Fruit fly (Drosophila melanogaster) whole organism, embryonic: ENCODE measurements around the gene CSN6.
A peak's percentile ranks its signal among the peaks of the same experiment; 100 is the strongest.

ENCODE experiments used
- CG10267 ChIP-seq: fragments of 200-800 bp; sonication (Bioruptor generic); optimal IDR thresholded peaks from 2 replicates; lab custom pipeline; 2018; ENCODE audit warnings: missing biosample characterization, mild to moderate bottlenecking, missing genetic modification characterization, moderate library complexity
- CG10654 ChIP-seq: fragments of 200-800 bp; sonication (Bioruptor generic); optimal IDR thresholded peaks from 2 replicates; lab custom pipeline; 2016; ENCODE audit warnings: missing biosample characterization, missing genetic modification characterization
- CG11695 ChIP-seq: fragments of 200-800 bp; sonication (Bioruptor generic); IDR thresholded peaks from 3 replicates; pipeline ENCODE4 v1.3.6; 2022; ENCODE audit warnings: missing biosample characterization, missing genetic modification characterization
- CG12219 ChIP-seq: fragments of 200-800 bp; sonication (Bioruptor generic); optimal IDR thresholded peaks from 3 replicates; lab custom pipeline; 2018; ENCODE audit warnings: missing biosample characterization, mild to moderate bottlenecking, missing genetic modification characterization
- CG12769 ChIP-seq: fragments of 200-800 bp; sonication (Bioruptor generic); optimal IDR thresholded peaks from 2 replicates; lab custom pipeline; 2019; ENCODE audit warnings: missing biosample characterization, mild to moderate bottlenecking, missing genetic modification characterization, moderate library complexity
- CG13775 ChIP-seq: fragments of 200-800 bp; sonication (Bioruptor generic); optimal IDR thresholded peaks from 3 replicates; lab custom pipeline; 2017; ENCODE audit warnings: missing biosample characterization, mild to moderate bottlenecking, missing genetic modification characterization
- CG14014 ChIP-seq: fragments of 200-800 bp; sonication (Bioruptor generic); IDR thresholded peaks from 2 replicates; pipeline ENCODE4 v1.3.6; 2022; ENCODE audit warnings: missing biosample characterization, missing genetic modification characterization
- CG14965 ChIP-seq: fragments of 200-800 bp; sonication (Bioruptor generic); optimal IDR thresholded peaks from 2 replicates; lab custom pipeline; 2016; ENCODE audit warnings: missing biosample characterization, missing genetic modification characterization, borderline replicate concordance
- CG16815 ChIP-seq: fragments of 200-800 bp; sonication (Bioruptor generic); optimal IDR thresholded peaks from 3 replicates; lab custom pipeline; 2017; ENCODE audit warnings: missing biosample characterization, mild to moderate bottlenecking, missing genetic modification characterization
- CG17612 ChIP-seq: fragments of 200-800 bp; sonication (Bioruptor generic); IDR thresholded peaks from 2 replicates; pipeline ENCODE4 v1.3.6; 2022; ENCODE audit warnings: missing biosample characterization, missing genetic modification characterization
- CG2120 ChIP-seq: fragments of 200-800 bp; sonication (Bioruptor generic); optimal IDR thresholded peaks from 3 replicates; lab custom pipeline; 2016; ENCODE audit warnings: missing biosample characterization, missing genetic modification characterization
- CG31224 ChIP-seq: fragments of 200-800 bp; sonication (Bioruptor generic); IDR thresholded peaks from 2 replicates; pipeline ENCODE4 v1.3.6; 2022; ENCODE audit warnings: missing biosample characterization, missing genetic modification characterization
- CG4360 ChIP-seq: fragments of 200-800 bp; sonication (Bioruptor generic); IDR thresholded peaks from 2 replicates; pipeline ENCODE4 v1.3.6; 2022; ENCODE audit warnings: missing biosample characterization, missing genetic modification characterization
- CG4424 ChIP-seq: fragments of 200-800 bp; sonication (Bioruptor generic); optimal IDR thresholded peaks from 3 replicates; lab custom pipeline; 2016; ENCODE audit warnings: missing biosample characterization, missing genetic modification characterization
- CG4854 ChIP-seq: fragments of 200-800 bp; sonication (Bioruptor generic); optimal IDR thresholded peaks from 2 replicates; lab custom pipeline; 2016; ENCODE audit warnings: missing biosample characterization, missing genetic modification characterization, inconsistent platforms
- CG5180 ChIP-seq: fragments of 200-800 bp; sonication (Bioruptor generic); optimal IDR thresholded peaks from 3 replicates; lab custom pipeline; 2017; ENCODE audit warnings: missing biosample characterization, missing genetic modification characterization, mild to moderate bottlenecking, moderate library complexity, missing genetic modification reagents
- CG5953 ChIP-seq: fragments of 200-800 bp; sonication (Bioruptor generic); IDR thresholded peaks from 2 replicates; pipeline ENCODE4 v1.3.6; 2022; ENCODE audit warnings: missing biosample characterization, missing genetic modification characterization
- CG6175 ChIP-seq: fragments of 200-800 bp; sonication (Bioruptor generic); IDR thresholded peaks from 3 replicates; pipeline ENCODE4 v1.3.6; 2022; ENCODE audit warnings: missing biosample characterization, missing genetic modification characterization
- CG6654 ChIP-seq: fragments of 200-800 bp; sonication (Bioruptor generic); optimal IDR thresholded peaks from 2 replicates; lab custom pipeline; 2017; ENCODE audit warnings: missing biosample characterization, mild to moderate bottlenecking, missing genetic modification characterization
- CG6765 ChIP-seq: fragments of 200-800 bp; sonication (Bioruptor generic); optimal IDR thresholded peaks from 3 replicates; lab custom pipeline; 2017; ENCODE audit warnings: missing biosample characterization, mild to moderate bottlenecking, missing genetic modification characterization
- CG7556 ChIP-seq: fragments of 200-800 bp; sonication (Bioruptor generic); optimal IDR thresholded peaks from 2 replicates; lab custom pipeline; 2017; ENCODE audit warnings: missing biosample characterization, mild to moderate bottlenecking, missing genetic modification characterization
- CG9215 ChIP-seq: fragments of 200-800 bp; sonication (Bioruptor generic); IDR thresholded peaks from 2 replicates; pipeline ENCODE4 v1.3.6; 2022; ENCODE audit warnings: missing biosample characterization, missing genetic modification characterization
- Dbx ChIP-seq: fragments of 200-800 bp; sonication (Bioruptor generic); IDR thresholded peaks from 3 replicates; pipeline ENCODE4 v1.3.6; 2022; ENCODE audit warnings: missing biosample characterization, missing genetic modification characterization
- Deaf1 ChIP-seq: fragments of 200-800 bp; optimal IDR thresholded peaks from 3 replicates; lab custom pipeline; 2019; ENCODE audit warnings: missing biosample characterization, mild to moderate bottlenecking, missing genetic modification characterization, moderate library complexity
- Dip2 ChIP-seq: fragments of 200-800 bp; sonication (Bioruptor generic); IDR thresholded peaks from 2 replicates; pipeline ENCODE4 v1.3.6; 2022; ENCODE audit warnings: missing biosample characterization, missing genetic modification characterization
- HLH3B ChIP-seq: fragments of 200-800 bp; sonication (Bioruptor generic); IDR thresholded peaks from 2 replicates; pipeline ENCODE4 v1.3.6; 2022; ENCODE audit warnings: missing biosample characterization, missing genetic modification characterization
- HLHmδ ChIP-seq: fragments of 200-800 bp; sonication (Bioruptor generic); optimal IDR thresholded peaks from 2 replicates; lab custom pipeline; 2018; ENCODE audit warnings: missing biosample characterization, mild to moderate bottlenecking, missing genetic modification characterization, moderate library complexity
- MBD-R2 ChIP-seq: fragments of 200-800 bp; sonication (Bioruptor generic); IDR thresholded peaks from 2 replicates; pipeline ENCODE4 v1.3.6; 2022; ENCODE audit warnings: missing biosample characterization, missing genetic modification characterization
- Med ChIP-seq: fragments of 200-800 bp; sonication (Bioruptor generic); peaks from one replicate; lab custom pipeline; 2016; ENCODE audit warnings: missing biosample characterization, missing genetic modification characterization, mild to moderate bottlenecking, inconsistent platforms, moderate library complexity
- Side ChIP-seq: fragments of 200-800 bp; sonication (Bioruptor generic); optimal IDR thresholded peaks from 2 replicates; lab custom pipeline; 2016; ENCODE audit warnings: missing biosample characterization, missing genetic modification characterization
- Sin3A ChIP-seq: fragments of >200 bp; optimal IDR thresholded peaks from 2 replicates; lab custom pipeline; 2018
- Vsx1 ChIP-seq: fragments of 200-800 bp; sonication (Bioruptor generic); optimal IDR thresholded peaks from 2 replicates; lab custom pipeline; 2017; ENCODE audit warnings: missing biosample characterization, mild to moderate bottlenecking, missing genetic modification characterization, missing genetic modification reagents
- amos ChIP-seq: fragments of 200-800 bp; sonication (Bioruptor generic); IDR thresholded peaks from 2 replicates; pipeline ENCODE4 v1.3.6; 2022; ENCODE audit warnings: missing biosample characterization, missing genetic modification characterization; ENCODE audit not compliant: partially characterized antibody
- az2 ChIP-seq: fragments of 200-800 bp; sonication (Bioruptor generic); optimal IDR thresholded peaks from 3 replicates; lab custom pipeline; 2016; ENCODE audit warnings: missing biosample characterization, missing genetic modification characterization
- bcd ChIP-seq: fragments of 200-800 bp; sonication (Bioruptor generic); optimal IDR thresholded peaks from 2 replicates; lab custom pipeline; 2017; ENCODE audit warnings: missing biosample characterization, mild to moderate bottlenecking, missing genetic modification characterization
- btn ChIP-seq: fragments of 200-800 bp; sonication (Bioruptor generic); optimal IDR thresholded peaks from 2 replicates; lab custom pipeline; 2016; ENCODE audit warnings: missing biosample characterization, missing genetic modification characterization
- cg ChIP-seq: fragments of 200-800 bp; sonication (Bioruptor generic); optimal IDR thresholded peaks from 3 replicates; lab custom pipeline; 2019; ENCODE audit warnings: missing biosample characterization, mild to moderate bottlenecking, missing genetic modification characterization, moderate library complexity
- chinmo ChIP-seq: fragments of 200-800 bp; sonication (Bioruptor generic); IDR thresholded peaks from 4 replicates; pipeline ENCODE4 v1.3.6; 2022; ENCODE audit warnings: missing biosample characterization, missing genetic modification characterization; ENCODE audit not compliant: partially characterized antibody
- gem ChIP-seq: fragments of 200-800 bp; sonication (Bioruptor generic); optimal IDR thresholded peaks from 2 replicates; lab custom pipeline; 2019; ENCODE audit warnings: missing biosample characterization, mild to moderate bottlenecking, missing genetic modification characterization, moderate library complexity
- gt ChIP-seq: fragments of 200-800 bp; sonication (Bioruptor generic); IDR thresholded peaks from 2 replicates; pipeline ENCODE4 v1.3.6; 2022; ENCODE audit warnings: missing biosample characterization, missing genetic modification characterization
- ind ChIP-seq: fragments of 200-800 bp; sonication (Bioruptor generic); optimal IDR thresholded peaks from 3 replicates; lab custom pipeline; 2016; ENCODE audit warnings: missing biosample characterization, missing genetic modification characterization
- jigr1 ChIP-seq: fragments of 200-800 bp; sonication (Bioruptor generic); IDR thresholded peaks from 3 replicates; pipeline ENCODE4 v1.3.6; 2022; ENCODE audit warnings: missing biosample characterization, missing genetic modification characterization
- lab ChIP-seq: fragments of 200-800 bp; sonication (Bioruptor generic); optimal IDR thresholded peaks from 3 replicates; lab custom pipeline; 2017; ENCODE audit warnings: missing biosample characterization, missing genetic modification characterization, mild to moderate bottlenecking, moderate library complexity, missing genetic modification reagents
- maf-S ChIP-seq: fragments of 200-800 bp; sonication (Bioruptor generic); optimal IDR thresholded peaks from 2 replicates; lab custom pipeline; 2016; ENCODE audit warnings: missing biosample characterization, missing genetic modification characterization
- nerfin-2 ChIP-seq: fragments of 200-800 bp; sonication (Bioruptor generic); IDR thresholded peaks from 2 replicates; pipeline ENCODE4 v1.3.6; 2022; ENCODE audit warnings: missing biosample characterization, missing genetic modification characterization; ENCODE audit not compliant: partially characterized antibody
- sim ChIP-seq: fragments of 200-800 bp; sonication (Bioruptor generic); IDR thresholded peaks from 2 replicates; pipeline ENCODE4 v1.3.6; 2022; ENCODE audit warnings: missing biosample characterization, missing genetic modification characterization
- slou ChIP-seq: fragments of 200-800 bp; sonication (Bioruptor generic); optimal IDR thresholded peaks from 3 replicates; lab custom pipeline; 2016; ENCODE audit warnings: missing biosample characterization, missing genetic modification characterization
- sob ChIP-seq: fragments of 200-800 bp; sonication (Bioruptor generic); IDR thresholded peaks from 2 replicates; pipeline ENCODE4 v1.3.6; 2022; ENCODE audit warnings: missing biosample characterization, missing genetic modification characterization
- stwl ChIP-seq: fragments of 200-800 bp; sonication (Bioruptor generic); optimal IDR thresholded peaks from 3 replicates; lab custom pipeline; 2018; ENCODE audit warnings: missing biosample characterization, mild to moderate bottlenecking, missing genetic modification characterization, moderate library complexity
- sug ChIP-seq: fragments of 200-800 bp; optimal IDR thresholded peaks from 2 replicates; lab custom pipeline; 2019; ENCODE audit warnings: missing biosample characterization, mild to moderate bottlenecking, missing genetic modification characterization, moderate library complexity
- tio ChIP-seq: fragments of 200-800 bp; sonication (Bioruptor generic); optimal IDR thresholded peaks from 2 replicates; lab custom pipeline; 2017; ENCODE audit warnings: missing biosample characterization, missing genetic modification characterization, inconsistent platforms
- yki ChIP-seq: fragments of >200 bp; optimal IDR thresholded peaks from 3 replicates; lab custom pipeline; 2018
- zfh1 ChIP-seq: fragments of 200-800 bp; sonication (Bioruptor generic); IDR thresholded peaks from 3 replicates; pipeline ENCODE4 v1.3.6; 2022; ENCODE audit warnings: missing biosample characterization, missing genetic modification characterization

Gene CSN6

DNA sequence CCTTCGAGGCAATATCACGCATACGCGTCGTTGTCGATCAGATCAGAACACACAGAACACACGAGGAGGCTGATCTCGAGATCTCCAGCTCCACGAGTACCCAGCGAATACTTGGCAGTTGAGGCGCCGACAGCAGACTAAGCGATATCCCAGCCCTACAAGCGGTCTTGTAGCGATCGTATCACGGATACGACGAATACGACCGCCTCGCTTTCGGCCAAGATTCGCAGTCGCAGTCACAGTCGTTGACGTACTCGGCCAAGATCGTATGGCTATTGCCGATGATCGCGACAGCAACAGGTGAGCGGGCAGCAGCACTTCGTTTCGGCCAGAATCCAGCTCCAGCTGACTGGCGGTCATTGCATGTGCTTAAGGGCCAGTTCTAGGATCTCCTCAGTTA, 40.8 kb upstream of the CSN6 start, which contains the start of gene CG5326 (continued):
- TF ChIP-seq CG13775 (GFP tag; lab: Kevin White, UChicago) (no peak), Dbx (GFP tag; lab: Robert Waterston, UW) (no peak), CG31224 (GFP tag; lab: Robert Waterston, UW) (no peak), HLHmδ (no peak), CG6654 (GFP tag; lab: Kevin White, UChicago) (no peak), bcd (GFP tag; lab: Kevin White, UChicago) (no peak), CG11695 (GFP tag; lab: Robert Waterston, UW) (no peak), Vsx1 (GFP tag; lab: Kevin White, UChicago) (no peak), CG14014 (GFP tag; lab: Robert Waterston, UW) (peak; percentile 32; the same call in 1 of the 2 replicates), Deaf1 (tag; lab: Kevin White, UChicago) (peak; percentile 91), CG9215 (GFP tag; lab: Robert Waterston, UW) (no peak), Med (peak; percentile 79), MBD-R2 (GFP tag; lab: Robert Waterston, UW) (no peak), Sin3A (lab: Kevin White, UChicago) (no peak), CG2120 (GFP tag; lab: Kevin White, UChicago) (no peak), Side (GFP tag; lab: Kevin White, UChicago) (no peak), CG17612 (GFP tag; lab: Robert Waterston, UW) (no peak), CG4360 (no peak), amos (GFP tag; lab: Robert Waterston, UW) (no peak), stwl (tag; lab: Kevin White, UChicago) (no peak), CG7556 (GFP tag; lab: Kevin White, UChicago) (no peak), CG10267 (tag; lab: Kevin White, UChicago) (no peak), CG6765 (no peak), ind (GFP tag; lab: Kevin White, UChicago) (no peak), jigr1 (GFP tag; lab: Robert Waterston, UW) (no peak), CG12769 (peak; percentile 36), CG16815 (GFP tag; lab: Kevin White, UChicago) (no peak), CG14965 (GFP tag; lab: Kevin White, UChicago) (no peak), az2 (GFP tag; lab: Kevin White, UChicago) (no peak), sim (GFP tag; lab: Robert Waterston, UW) (no peak), CG10654 (GFP tag; lab: Kevin White, UChicago) (no peak), gt (GFP tag; lab: Robert Waterston, UW) (no peak), CG6175 (GFP tag; lab: Robert Waterston, UW) (0 out of 3 replicates have a peak, but pooled peaks have one; percentile 24), HLH3B (no peak), CG5180 (GFP tag; lab: Kevin White, UChicago) (no peak), CG4424 (no peak), CG5953 (GFP tag; lab: Robert Waterston, UW) (no peak), gem (tag; lab: Kevin White, UChicago) (no peak), maf-S (no peak), CG12219 (GFP tag; lab: Kevin White, UChicago) (no peak), chinmo (GFP tag; lab: Robert Waterston, UW) (peak; percentile 63; the same call in 2 of the 4 replicates), zfh1 (no peak), sob (peak; percentile 23; the same call in 1 of the 2 replicates), cg (GFP tag; lab: Kevin White, UChicago) (no peak), yki (no peak), tio (no peak), Dip2 (no peak), sug (no peak), slou (no peak), nerfin-2 (GFP tag; lab: Robert Waterston, UW) (no peak), CG4854 (GFP tag; lab: Kevin White, UChicago) (no peak), lab (GFP tag; lab: Kevin White, UChicago) (no peak), btn (GFP tag; lab: Kevin White, UChicago) (no peak)
